Worm (Caenorhabditis elegans): ENCODE measurements around the gene clec-151.
A peak's percentile ranks its signal among the peaks of the same experiment; 100 is the strongest.

The clec-151 gene

DNA sequence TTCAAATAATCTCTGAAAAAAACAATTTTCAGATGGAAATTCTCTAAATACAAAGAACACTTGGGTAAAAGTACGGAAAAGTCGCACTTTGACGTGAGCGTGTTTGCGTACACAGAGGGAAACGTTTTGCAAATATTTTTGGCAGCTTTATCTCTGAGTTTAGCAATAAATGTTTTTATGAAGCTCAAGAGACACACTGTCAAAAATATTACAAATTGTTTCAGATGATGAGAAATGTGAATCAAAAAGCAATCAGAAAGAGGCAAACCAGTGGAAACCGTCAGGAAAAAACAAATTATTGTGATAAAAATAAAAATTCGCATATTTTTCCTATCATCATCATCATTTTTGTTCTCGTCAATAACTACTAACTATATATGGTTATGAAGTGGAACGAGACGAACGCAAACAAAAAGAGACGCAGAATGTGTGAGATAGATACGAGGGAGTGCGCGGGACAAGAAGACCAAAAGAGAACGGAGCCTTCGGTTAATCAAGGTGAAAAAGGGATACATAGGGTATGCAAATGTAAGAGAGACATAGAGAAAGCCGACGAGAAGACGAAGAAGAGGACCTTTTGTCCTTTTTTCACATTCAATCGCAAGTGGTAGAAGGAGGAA, 15.8 kb upstream of the clec-151 start, which contains the start of gene sel-2:
Gene sel-2 (minus strand): TSS at position 51 of the 620 bp plus-strand sequence.
- TF ChIP-seq ceh-6 (GFP tag; optimal IDR thresholded peaks at IDR 0.05) (no peak), unc-42 (tag; optimal IDR thresholded peaks at IDR 0.05) (peak; percentile 74), npax-4 (tag; optimal IDR thresholded peaks at IDR 0.05) (no peak), che-1 (tag; optimal IDR thresholded peaks at IDR 0.05) (no peak), nfya-1 (tag; optimal IDR thresholded peaks at IDR 0.05) (peak; percentile 54), mec-3 (tag; optimal IDR thresholded peaks at IDR 0.05; ENCODE audit: borderline replicate concordance) (no peak), ceh-31 (tag; optimal IDR thresholded peaks at IDR 0.05) (peak; percentile 67), ceh-9 (tag; optimal IDR thresholded peaks at IDR 0.05) (no peak), hlh-6 (tag; optimal IDR thresholded peaks at IDR 0.05) (no peak), lim-6 (tag; optimal IDR thresholded peaks at IDR 0.05) (no peak), tbx-2 (tag; optimal IDR thresholded peaks at IDR 0.05) (peak; percentile 49), C08G9.2 (tag; optimal IDR thresholded peaks at IDR 0.05) (no peak), pha-4 (tag; optimal IDR thresholded peaks at IDR 0.05) (no peak), odd-2 (tag; optimal IDR thresholded peaks at IDR 0.05) (no peak), hlh-8 (tag; optimal IDR thresholded peaks at IDR 0.05) (no peak)

DNA sequence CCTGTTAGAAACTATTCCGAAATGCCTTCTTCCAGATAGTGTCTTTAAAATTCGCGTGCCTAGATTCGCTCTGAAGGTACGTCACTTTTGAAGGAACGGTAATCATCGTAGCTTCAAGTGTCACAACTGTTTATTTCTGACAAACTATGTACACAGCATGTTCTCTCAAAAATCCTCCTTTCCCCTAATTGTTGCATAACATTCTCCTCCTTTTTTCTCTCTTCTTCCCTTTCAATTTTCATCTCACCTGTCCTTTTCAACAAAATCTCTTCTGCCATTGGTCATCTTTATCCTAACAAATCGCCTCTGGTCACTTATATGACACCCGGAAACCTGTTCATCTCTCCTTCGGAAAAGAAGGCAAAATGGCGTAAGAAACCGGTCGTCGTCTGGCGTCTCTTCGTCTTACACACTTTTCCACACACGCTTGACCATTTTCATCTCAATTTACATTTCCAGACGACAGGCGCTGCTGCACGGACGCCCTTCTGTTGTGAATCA, 12.1 kb upstream of the clec-151 start, which contains the start of gene lips-3:
Gene lips-3 (plus strand): TSS at position 458 of the 501 bp plus-strand sequence.
- TF ChIP-seq lim-6 (tag; optimal IDR thresholded peaks at IDR 0.05) (no peak), pat-9 (tag; optimal IDR thresholded peaks at IDR 0.05) (no peak), fax-1 (tag; optimal IDR thresholded peaks at IDR 0.05) (no peak), F13H6.1 (tag; optimal IDR thresholded peaks at IDR 0.05) (peak; percentile 1)

DNA sequence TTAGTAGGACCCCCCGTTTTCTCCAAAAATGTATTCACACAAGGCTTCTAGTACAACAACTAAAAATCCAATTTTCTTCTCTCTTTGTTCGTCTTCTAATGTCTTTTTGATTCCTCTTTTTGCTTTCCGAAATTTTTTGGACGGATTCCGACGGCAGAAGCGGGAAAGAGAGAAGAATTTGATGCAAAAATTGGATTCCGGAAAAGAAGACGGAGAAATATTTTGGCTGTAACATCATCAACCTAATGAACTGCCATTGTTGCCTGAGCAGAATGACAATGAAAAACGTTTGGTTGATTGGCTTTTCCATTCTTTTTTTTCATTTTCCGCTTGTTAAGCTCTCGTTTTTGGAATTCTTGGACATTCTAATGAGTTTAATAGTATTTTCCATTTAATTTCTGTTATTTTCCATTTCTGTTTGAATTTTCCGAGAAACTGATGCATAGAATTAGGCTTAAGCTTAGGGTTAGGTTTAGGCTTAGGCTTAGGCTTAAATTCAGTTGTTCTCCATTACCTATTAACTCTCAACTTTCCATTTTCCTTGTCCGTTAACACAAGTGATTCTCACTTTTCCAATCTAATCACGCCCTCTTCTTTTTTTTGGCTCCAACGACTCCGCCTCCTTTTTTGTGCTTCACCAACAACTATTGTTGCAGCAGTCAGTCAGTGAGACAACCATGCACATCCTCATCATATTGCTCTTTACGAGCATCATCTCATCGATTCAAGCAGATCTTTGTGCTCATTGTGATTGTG, 5.7 kb upstream of the clec-151 start, which contains the start of gene lron-5:
Gene lron-5 (plus strand): TSS at position 655 of the 756 bp plus-strand sequence.
- TF ChIP-seq unc-42 (tag; optimal IDR thresholded peaks at IDR 0.05) (peak; percentile 45), C38D4.7 (GFP tag; optimal IDR thresholded peaks at IDR 0.05) (no peak)

DNA sequence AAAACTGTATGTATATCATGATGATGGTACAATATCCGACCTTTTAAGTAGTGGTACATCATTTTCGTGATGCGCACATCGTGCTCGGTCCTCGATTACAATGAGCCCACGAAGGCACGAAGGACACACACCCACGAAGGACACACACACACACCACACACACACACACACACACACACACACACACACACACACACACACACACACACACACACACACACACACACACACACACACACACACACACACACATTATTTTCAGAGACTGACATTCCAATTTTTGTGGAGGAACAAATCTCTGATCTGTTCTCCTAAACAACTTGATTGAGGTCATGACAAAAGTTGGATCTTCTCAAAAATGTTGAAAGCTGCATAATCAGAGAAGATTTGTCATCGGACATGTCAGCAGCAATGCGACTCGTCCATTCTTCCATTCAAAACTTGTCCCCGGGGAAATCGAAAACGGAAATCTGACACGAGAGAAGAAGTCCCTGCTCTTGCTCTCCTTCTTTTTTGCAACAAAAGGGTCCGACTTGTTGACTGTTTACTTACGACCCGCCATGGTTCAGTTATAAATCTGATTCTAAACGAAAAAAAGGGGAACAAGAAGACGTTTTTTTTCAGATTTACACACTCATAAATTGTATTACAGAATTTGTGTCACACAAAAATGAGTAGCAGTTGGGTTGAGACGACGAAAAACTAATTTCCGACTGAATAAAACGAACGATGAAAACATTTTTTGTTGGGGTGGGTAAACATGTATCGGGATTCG, 1.9 kb upstream of the clec-151 start:
- peak; percentile 42 for TF ChIP-seq ceh-6 (GFP tag; optimal IDR thresholded peaks at IDR 0.05)
- TF ChIP-seq ceh-48 (tag; optimal IDR thresholded peaks at IDR 0.05) = no peak
- TF ChIP-seq npax-4 (tag; optimal IDR thresholded peaks at IDR 0.05) = no peak
- TF ChIP-seq ceh-22 (tag; optimal IDR thresholded peaks at IDR 0.05) = no peak
- no peak for TF ChIP-seq ceh-2 (tag; optimal IDR thresholded peaks at IDR 0.05)
- no peak for TF ChIP-seq dve-1 (tag; optimal IDR thresholded peaks at IDR 0.05)
- peak; percentile 46 for TF ChIP-seq K02D7.2 (tag; optimal IDR thresholded peaks at IDR 0.05)
- TF ChIP-seq hlh-30 (tag; optimal IDR thresholded peaks at IDR 0.05; ENCODE audit: insufficient read depth) = no peak
- no peak for TF ChIP-seq nhr-11 (tag; optimal IDR thresholded peaks at IDR 0.05)
- TF ChIP-seq C38D4.7 (GFP tag; optimal IDR thresholded peaks at IDR 0.05) = peak; percentile 45
- no peak for TF ChIP-seq ets-4 (tag; optimal IDR thresholded peaks at IDR 0.05)
- no peak for TF ChIP-seq ztf-16 (tag; optimal IDR thresholded peaks at IDR 0.05)
- TF ChIP-seq unc-42 (tag; optimal IDR thresholded peaks at IDR 0.05) = peak; percentile 2
- TF ChIP-seq ahr-1 (tag; optimal IDR thresholded peaks at IDR 0.05) = no peak
- no peak for TF ChIP-seq ceh-9 (tag; optimal IDR thresholded peaks at IDR 0.05)
- TF ChIP-seq hlh-15 (tag; optimal IDR thresholded peaks at IDR 0.05) = no peak
- no peak for TF ChIP-seq ceh-34 (tag; optimal IDR thresholded peaks at IDR 0.05)
- peak; percentile 61 for TF ChIP-seq ceh-19 (GFP tag; optimal IDR thresholded peaks at IDR 0.05)
- TF ChIP-seq unc-55 (GFP tag; optimal IDR thresholded peaks at IDR 0.05) = no peak
- no peak for TF ChIP-seq Y22D7AL.16 (tag; optimal IDR thresholded peaks at IDR 0.05)
- TF ChIP-seq pros-1 (tag; optimal IDR thresholded peaks at IDR 0.05) = no peak
- TF ChIP-seq nfya-1 (tag; optimal IDR thresholded peaks at IDR 0.05) = no peak
- no peak for TF ChIP-seq mec-3 (tag; optimal IDR thresholded peaks at IDR 0.05; ENCODE audit: borderline replicate concordance)
- TF ChIP-seq gmeb-2 (tag; optimal IDR thresholded peaks at IDR 0.05) = peak; percentile 28
- no peak for TF ChIP-seq pha-2 (tag; optimal IDR thresholded peaks at IDR 0.05)
- no peak for TF ChIP-seq pax-1 (tag; optimal IDR thresholded peaks at IDR 0.05)
- TF ChIP-seq odd-2 (tag; optimal IDR thresholded peaks at IDR 0.05) = no peak
- no peak for TF ChIP-seq pat-9 (tag; optimal IDR thresholded peaks at IDR 0.05)
- TF ChIP-seq C08G9.2 (tag; optimal IDR thresholded peaks at IDR 0.05) = no peak
- no peak for TF ChIP-seq pha-4 (tag; optimal IDR thresholded peaks at IDR 0.05)
- no peak for TF ChIP-seq F13H6.1 (tag; optimal IDR thresholded peaks at IDR 0.05)
- TF ChIP-seq che-1 (tag; optimal IDR thresholded peaks at IDR 0.05) = no peak
- no peak for TF ChIP-seq ref-2 (tag; optimal IDR thresholded peaks at IDR 0.05)
- no peak for TF ChIP-seq ceh-31 (tag; optimal IDR thresholded peaks at IDR 0.05)
